Worm (Caenorhabditis elegans) whole organism, early embryonic: ENCODE data around the gene math-20.

ENCODE experiments used
- B0310.2 ChIP-seq: sonication (generic microtip); optimal IDR thresholded peaks from 2 replicates; lab custom pipeline; 2016; ENCODE audit warnings: mild to moderate bottlenecking, missing genetic modification characterization, missing compliant biosample characterization
- ama-1 ChIP-seq: fragments of 150-350 bp; optimal IDR thresholded peaks from 2 replicates; lab custom pipeline; 2014
- ceh-13 ChIP-seq: fragments of 200-800 bp; sonication (Bioruptor generic); optimal IDR thresholded peaks from 2 replicates; lab custom pipeline; 2018; ENCODE audit warnings: mild to moderate bottlenecking, missing genetic modification characterization, missing compliant biosample characterization
- hmg-4 ChIP-seq: fragments of 200-800 bp; sonication (Bioruptor generic); optimal IDR thresholded peaks from 2 replicates; lab custom pipeline; 2018; ENCODE audit warnings: mild to moderate bottlenecking, missing genetic modification characterization, missing compliant biosample characterization
- tbx-37 ChIP-seq: fragments of 200-800 bp; sonication (Bioruptor generic); conservative IDR thresholded peaks from 2 replicates; pipeline ENCODE4 v1.3.6; 2022; ENCODE audit warnings: missing genetic modification reagents, missing genetic modification characterization, missing compliant biosample characterization

ce11 chrII:2028712-2029111 is 32.4 kb downstream of the math-20 start, which contains the start of gene bath-1:
- no peak for TF ChIP-seq ama-1
- TF ChIP-seq ceh-13 (GFP tag; lab: Kevin White, UChicago): no peak
- TF ChIP-seq tbx-37 (GFP tag; lab: Robert Waterston, UW): no peak
- TF ChIP-seq B0310.2 (tag; lab: Kevin White, UChicago): no peak
- TF ChIP-seq hmg-4 (GFP tag; lab: Kevin White, UChicago): no peak
